Worm (Caenorhabditis elegans): ENCODE results near the gene lgc-55.

ce11 chrV:20034912-20035311, 12.1 kb downstream of the lgc-55 start:
- TF ChIP-seq blmp-1 (tag; optimal IDR thresholded peaks at IDR 0.05) (no peak), zip-8 (tag; optimal IDR thresholded peaks at IDR 0.05) (no peak), nhr-76 (tag; optimal IDR thresholded peaks at IDR 0.05) (no peak), sptf-1 (tag; optimal IDR thresholded peaks at IDR 0.05) (no peak), lsy-2 (tag; optimal IDR thresholded peaks at IDR 0.05) (no peak), nhr-12 (tag; optimal IDR thresholded peaks at IDR 0.05) (no peak), mab-5 (tag; optimal IDR thresholded peaks at IDR 0.05) (no peak), flh-1 (GFP tag; optimal IDR thresholded peaks at IDR 0.05) (no peak), pha-4 (tag; optimal IDR thresholded peaks at IDR 0.05) (no peak)

Measured in whole organism, mixed stage, embryonic.